Worm (Caenorhabditis elegans): ENCODE data around the gene cla-1.

The cla-1 gene

DNA sequence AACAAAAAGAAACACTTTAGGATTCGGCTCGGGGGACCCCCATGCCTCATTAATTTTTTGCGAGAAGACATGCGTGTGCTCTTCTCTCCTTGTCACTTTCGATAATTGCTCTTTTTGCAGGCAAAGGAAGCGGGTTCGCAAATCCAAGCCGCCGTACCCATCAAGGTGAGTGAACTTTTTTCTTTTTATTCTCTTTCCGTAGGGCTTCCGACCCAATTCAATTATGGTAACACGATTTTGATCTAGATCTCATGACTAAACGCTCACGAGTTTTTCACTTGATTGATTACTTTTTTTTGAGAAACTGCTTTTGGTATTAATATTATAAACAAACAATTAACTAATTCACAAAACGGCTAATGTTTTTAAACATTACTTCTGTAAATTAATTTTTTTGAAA lies 23.8 kb downstream of the cla-1 start:
- TF ChIP-seq hlh-30 (tag; optimal IDR thresholded peaks at IDR 0.05; ENCODE audit: insufficient read depth) (peak; percentile 15), R02D3.7 (tag; optimal IDR thresholded peaks at IDR 0.05) (no peak), zip-2 (tag; optimal IDR thresholded peaks at IDR 0.05) (no peak), F49E8.2 (tag; optimal IDR thresholded peaks at IDR 0.05; ENCODE audit: borderline replicate concordance) (no peak), pqm-1 (tag; optimal IDR thresholded peaks at IDR 0.05) (no peak), ama-1 (optimal IDR thresholded peaks at IDR 0.05) (no peak), lir-3 (tag; optimal IDR thresholded peaks at IDR 0.05) (no peak), Y105C5A.15 (GFP tag; IDR thresholded peaks at IDR 0.05) (no peak), nhr-11 (tag; optimal IDR thresholded peaks at IDR 0.05) (no peak), lsy-2 (tag; optimal IDR thresholded peaks at IDR 0.05) (no peak), egl-43 (GFP tag; IDR thresholded peaks at IDR 0.05) (no peak), ZK337.2 (GFP tag; IDR thresholded peaks at IDR 0.05) (no peak), nhr-41 (GFP tag; IDR thresholded peaks at IDR 0.05) (no peak), attf-4 (tag; optimal IDR thresholded peaks at IDR 0.05) (no peak), fkh-10 (GFP tag; optimal IDR thresholded peaks at IDR 0.05) (peak; percentile 27), ces-1 (GFP tag; optimal IDR thresholded peaks at IDR 0.05) (peak; percentile 48), egl-27 (tag; optimal IDR thresholded peaks at IDR 0.05) (no peak)

DNA sequence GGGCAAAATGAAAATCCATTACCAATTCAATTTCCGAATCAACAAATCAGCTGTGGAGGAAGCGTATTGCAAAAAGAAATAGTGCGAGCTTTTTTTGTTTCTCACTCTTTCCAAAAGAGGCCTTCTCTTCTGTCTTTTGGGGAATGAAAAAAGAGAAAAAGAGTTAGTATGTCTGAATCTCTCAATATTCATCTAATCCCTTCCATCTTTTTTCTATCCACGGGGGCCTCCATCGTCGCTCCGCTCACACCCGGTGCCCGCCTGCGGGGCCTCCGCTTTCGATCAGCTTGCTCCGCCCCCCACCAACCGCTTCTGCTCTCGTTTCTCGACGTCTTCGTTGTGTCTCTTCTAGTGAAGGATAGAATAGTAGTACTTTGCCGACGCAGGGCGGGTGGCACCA lies 30.5 kb downstream of the cla-1 start:
- peak in 1 of 2 experiments; percentile 23 for TF ChIP-seq lsy-2 (tag; optimal IDR thresholded peaks at IDR 0.05)
- TF ChIP-seq mes-2 (tag; optimal IDR thresholded peaks at IDR 0.05; ENCODE audit: poor library complexity, severe bottlenecking), result peak; percentile 20
- peak; percentile 67; the same call in 1 of the 2 replicates for TF ChIP-seq egl-43 (GFP tag; IDR thresholded peaks at IDR 0.05)
- TF ChIP-seq ceh-82 (tag; optimal IDR thresholded peaks at IDR 0.05), result no peak
- TF ChIP-seq dmd-8 (GFP tag; IDR thresholded peaks at IDR 0.05), result 0 out of 2 replicates have a peak, but pooled peaks have one; percentile 36
- peak; percentile 25 for TF ChIP-seq fkh-10 (GFP tag; optimal IDR thresholded peaks at IDR 0.05)
- TF ChIP-seq lin-38 (GFP tag; IDR thresholded peaks at IDR 0.05), result no peak
- peak; percentile 36 for TF ChIP-seq rbr-2 (tag; optimal IDR thresholded peaks at IDR 0.05)
- TF ChIP-seq ctbp-1 (GFP tag; IDR thresholded peaks at IDR 0.05), result peak; percentile 47; the same call in 1 of the 2 replicates
- TF ChIP-seq mdl-1 (tag; optimal IDR thresholded peaks at IDR 0.05), result peak in 1 of 2 experiments; percentile 25
- TF ChIP-seq hlh-11 (tag; optimal IDR thresholded peaks at IDR 0.05), result peak; percentile 4
- peak; percentile 3 for TF ChIP-seq mep-1 (tag; optimal IDR thresholded peaks at IDR 0.05)
- peak; percentile 69 for TF ChIP-seq hmg-1.1 (GFP tag; IDR thresholded peaks at IDR 0.05)
- no peak for TF ChIP-seq dve-1 (tag; optimal IDR thresholded peaks at IDR 0.05; ENCODE audit: insufficient read depth)
- TF ChIP-seq snpc-4 (tag; optimal IDR thresholded peaks at IDR 0.05), result no peak
- peak; percentile 93 for TF ChIP-seq set-16 (GFP tag; IDR thresholded peaks at IDR 0.05)

ce11 chrIV:7620450-7620849 lies 31.7 kb downstream of the cla-1 start:
- peak; percentile 26 for TF ChIP-seq mes-2 (tag; optimal IDR thresholded peaks at IDR 0.05; ENCODE audit: poor library complexity, severe bottlenecking)
- no peak for TF ChIP-seq nhr-102 (tag; optimal IDR thresholded peaks at IDR 0.05)
- no peak for TF ChIP-seq egl-27 (tag; optimal IDR thresholded peaks at IDR 0.05)
- peak; percentile 7 for TF ChIP-seq aha-1 (tag)
- TF ChIP-seq unc-62 (GFP tag; optimal IDR thresholded peaks at IDR 0.05 in 1 of 2), result peak in 1 of 2 experiments; percentile 82
- TF ChIP-seq unc-62 (tag; optimal IDR thresholded peaks at IDR 0.05), result no peak
- no peak for TF ChIP-seq aly-2 (tag; optimal IDR thresholded peaks at IDR 0.05)
- TF ChIP-seq nhr-28 (tag; optimal IDR thresholded peaks at IDR 0.05), result no peak
- no peak for TF ChIP-seq ZK546.5 (tag; optimal IDR thresholded peaks at IDR 0.05)

ce11 chrIV:7623078-7623477 lies 34.3 kb downstream of the cla-1 start:
- TF ChIP-seq F26F4.8 (GFP tag; conservative IDR thresholded peaks at IDR 0.05), result no peak
- TF ChIP-seq unc-62 (GFP tag; optimal IDR thresholded peaks at IDR 0.05 in 1 of 2), result peak in 1 of 2 experiments; percentile 95
- TF ChIP-seq unc-62 (tag; optimal IDR thresholded peaks at IDR 0.05), result no peak

All from whole organism, L4 larva.